Worm (Caenorhabditis elegans) whole organism, early embryonic: ENCODE results near the gene exos-2.

ENCODE experiments used
- B0310.2 ChIP-seq: sonication (generic microtip); optimal IDR thresholded peaks from 2 replicates; lab custom pipeline; 2016; ENCODE audit warnings: mild to moderate bottlenecking, missing genetic modification characterization, missing compliant biosample characterization
- F13C5.2 ChIP-seq: sonication (generic microtip); optimal IDR thresholded peaks from 2 replicates; lab custom pipeline; 2017; ENCODE audit warnings: mild to moderate bottlenecking, missing genetic modification characterization, inconsistent platforms, missing compliant biosample characterization
- aly-1 ChIP-seq: sonication (generic microtip); optimal IDR thresholded peaks from 2 replicates; lab custom pipeline; 2016; ENCODE audit warnings: missing genetic modification characterization, missing compliant biosample characterization
- ama-1 ChIP-seq: fragments of 150-350 bp; optimal IDR thresholded peaks from 2 replicates; lab custom pipeline; 2014
- ceh-13 ChIP-seq: fragments of 200-800 bp; sonication (Bioruptor generic); optimal IDR thresholded peaks from 2 replicates; lab custom pipeline; 2018; ENCODE audit warnings: mild to moderate bottlenecking, missing genetic modification characterization, missing compliant biosample characterization
- ceh-36 ChIP-seq: sonication (generic microtip); optimal IDR thresholded peaks from 2 replicates; lab custom pipeline; 2016; ENCODE audit warnings: missing genetic modification characterization, inconsistent platforms, missing compliant biosample characterization
- ets-7 ChIP-seq: sonication (generic microtip); optimal IDR thresholded peaks from 2 replicates; lab custom pipeline; 2016; ENCODE audit warnings: missing genotype, missing genetic modification characterization, missing compliant biosample characterization
- flt-1 ChIP-seq: fragments of 200-800 bp; sonication (Bioruptor generic); IDR thresholded peaks from 2 replicates; pipeline ENCODE4 v1.3.6; 2022; ENCODE audit warnings: missing genetic modification characterization, missing compliant biosample characterization
- hmbx-1 ChIP-seq: sonication (generic microtip); optimal IDR thresholded peaks from 2 replicates; lab custom pipeline; 2016; ENCODE audit warnings: mild to moderate bottlenecking, missing genetic modification characterization, missing compliant biosample characterization
- hmg-4 ChIP-seq: fragments of 200-800 bp; sonication (Bioruptor generic); optimal IDR thresholded peaks from 2 replicates; lab custom pipeline; 2018; ENCODE audit warnings: mild to moderate bottlenecking, missing genetic modification characterization, missing compliant biosample characterization
- hnd-1 ChIP-seq: sonication (generic microtip); optimal IDR thresholded peaks from 2 replicates; lab custom pipeline; 2016; ENCODE audit warnings: missing genetic modification characterization, missing compliant biosample characterization
- pes-1 ChIP-seq: fragments of 200-800 bp; sonication (Bioruptor generic); IDR thresholded peaks from 2 replicates; pipeline ENCODE4 v1.3.6; 2022; ENCODE audit warnings: missing genetic modification reagents, missing genetic modification characterization, missing compliant biosample characterization
- scrt-1 ChIP-seq: fragments of 200-800 bp; sonication (Bioruptor generic); IDR thresholded peaks from 2 replicates; pipeline ENCODE4 v1.3.6; 2022; ENCODE audit warnings: missing genetic modification characterization, missing compliant biosample characterization
- sea-1 ChIP-seq: fragments of 200-800 bp; sonication (Bioruptor generic); conservative IDR thresholded peaks from 2 replicates; pipeline ENCODE4 v1.3.6; 2022; ENCODE audit warnings: missing genetic modification characterization, missing compliant biosample characterization
- tbx-11 ChIP-seq: fragments of 200-800 bp; sonication (Bioruptor generic); IDR thresholded peaks from 2 replicates; pipeline ENCODE4 v1.3.6; 2022; ENCODE audit warnings: missing genetic modification characterization, missing compliant biosample characterization
- tbx-37 ChIP-seq: fragments of 200-800 bp; sonication (Bioruptor generic); conservative IDR thresholded peaks from 2 replicates; pipeline ENCODE4 v1.3.6; 2022; ENCODE audit warnings: missing genetic modification reagents, missing genetic modification characterization, missing compliant biosample characterization
- tra-4 ChIP-seq: sonication (generic microtip); optimal IDR thresholded peaks from 2 replicates; lab custom pipeline; 2017; ENCODE audit warnings: missing genetic modification characterization, missing compliant biosample characterization

Gene exos-2

ce11 chrIV:6426089-6426715 is 10.9 kb downstream of the exos-2 start, which contains the start of gene acp-6:
TSS of gene acp-6 (minus strand) at chrIV:6426139.
- TF ChIP-seq ceh-13 (GFP tag; lab: Kevin White, UChicago) = no peak
- TF ChIP-seq pes-1 (GFP tag; lab: Robert Waterston, UW) = no peak
- no peak for TF ChIP-seq ama-1 (lab: Kevin White, UChicago)
- TF ChIP-seq ets-7 (tag; lab: Kevin White, UChicago) = no peak
- no peak for TF ChIP-seq sea-1 (GFP tag; lab: Robert Waterston, UW)
- TF ChIP-seq hmbx-1 (tag; lab: Kevin White, UChicago) = no peak
- no peak for TF ChIP-seq ceh-36 (tag; lab: Kevin White, UChicago)
- no peak for TF ChIP-seq scrt-1 (GFP tag; lab: Robert Waterston, UW)
- TF ChIP-seq hnd-1 (tag; lab: Kevin White, UChicago) = no peak
- TF ChIP-seq flt-1 (GFP tag; lab: Robert Waterston, UW) = no peak
- no peak for TF ChIP-seq F13C5.2
- no peak for TF ChIP-seq tra-4
- no peak for TF ChIP-seq tbx-37 (GFP tag; lab: Robert Waterston, UW)
- TF ChIP-seq tbx-11 = no peak
- no peak for TF ChIP-seq aly-1 (tag; lab: Kevin White, UChicago)
- TF ChIP-seq B0310.2 = no peak
- no peak for TF ChIP-seq hmg-4 (GFP tag; lab: Kevin White, UChicago)

- TF ChIP-seq scrt-1 (GFP tag; lab: Robert Waterston, UW) = no peak
- no peak for TF ChIP-seq ceh-36 (tag; lab: Kevin White, UChicago)
- no peak for TF ChIP-seq ceh-13 (GFP tag; lab: Kevin White, UChicago)
- no peak for TF ChIP-seq aly-1 (tag; lab: Kevin White, UChicago)
- TF ChIP-seq ama-1 (lab: Kevin White, UChicago) = no peak
- TF ChIP-seq ets-7 (tag; lab: Kevin White, UChicago) = no peak
- TF ChIP-seq tbx-11 = no peak
- TF ChIP-seq sea-1 (GFP tag; lab: Robert Waterston, UW) = no peak
- no peak for TF ChIP-seq hmg-4 (GFP tag; lab: Kevin White, UChicago)
- TF ChIP-seq hnd-1 (tag; lab: Kevin White, UChicago) = no peak
These were observed 11.9 kb downstream of the exos-2 start for ce11 chrIV:6427223-6427622.

DNA sequence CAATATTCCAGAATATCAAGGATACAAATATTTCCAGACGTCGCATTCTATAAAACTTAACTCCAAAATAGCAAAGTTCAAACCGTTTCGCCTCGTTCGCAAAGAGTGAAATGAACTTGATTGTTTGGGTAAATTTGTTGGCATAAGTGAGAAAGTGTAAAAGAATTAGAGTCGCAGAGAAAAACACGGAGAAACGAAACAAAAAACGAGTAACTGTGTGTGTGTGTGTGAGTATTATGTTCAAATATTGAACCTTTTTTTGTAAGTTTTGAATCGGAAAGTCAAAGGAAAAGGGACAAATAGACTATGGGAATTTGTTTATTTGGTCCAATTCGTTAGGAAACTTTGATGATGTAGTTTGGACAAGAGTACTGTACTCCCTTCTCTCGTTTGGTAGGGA is 16.3 kb downstream of the exos-2 start, which contains the start of gene acp-7:
acp-7 (minus strand) TSS at position 101 of the 400 bp plus-strand sequence.
- no peak for TF ChIP-seq B0310.2

ce11 chrIV:6432375-6432774 is 17.1 kb downstream of the exos-2 start:
- TF ChIP-seq hnd-1 (tag; lab: Kevin White, UChicago) = no peak
- TF ChIP-seq aly-1 (tag; lab: Kevin White, UChicago) = no peak
- no peak for TF ChIP-seq hmbx-1 (tag; lab: Kevin White, UChicago)
- TF ChIP-seq ceh-13 (GFP tag; lab: Kevin White, UChicago) = no peak
- TF ChIP-seq scrt-1 (GFP tag; lab: Robert Waterston, UW) = no peak
- TF ChIP-seq hmg-4 (GFP tag; lab: Kevin White, UChicago) = no peak
- TF ChIP-seq ama-1 (lab: Kevin White, UChicago) = no peak
- TF ChIP-seq pes-1 (GFP tag; lab: Robert Waterston, UW) = no peak
- TF ChIP-seq ceh-36 (tag; lab: Kevin White, UChicago) = no peak
- no peak for TF ChIP-seq flt-1 (GFP tag; lab: Robert Waterston, UW)
- TF ChIP-seq B0310.2 = no peak
- TF ChIP-seq ets-7 (tag; lab: Kevin White, UChicago) = no peak
- TF ChIP-seq sea-1 (GFP tag; lab: Robert Waterston, UW) = no peak

DNA sequence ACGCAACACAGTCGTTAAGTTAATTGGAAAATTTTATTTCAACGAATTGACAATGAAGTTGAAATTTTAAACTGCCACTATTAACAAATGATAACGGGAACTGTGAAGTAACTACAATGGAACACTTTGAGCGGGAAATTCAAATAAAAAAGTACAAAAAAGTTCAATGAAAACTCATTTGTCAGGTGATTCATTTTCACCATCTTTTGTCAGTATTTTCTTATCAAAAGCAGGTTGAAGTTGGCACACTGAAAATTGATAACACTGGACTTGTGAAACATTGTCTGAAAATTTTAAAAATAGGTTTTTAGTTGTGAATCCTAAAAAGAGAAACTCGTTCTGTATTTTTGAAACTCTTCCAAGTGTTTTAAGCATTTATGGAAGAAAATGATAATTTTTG is 18.1 kb downstream of the exos-2 start:
- TF ChIP-seq ama-1 (lab: Kevin White, UChicago) (no peak), hmg-4 (GFP tag; lab: Kevin White, UChicago) (no peak), ceh-13 (GFP tag; lab: Kevin White, UChicago) (no peak)

DNA sequence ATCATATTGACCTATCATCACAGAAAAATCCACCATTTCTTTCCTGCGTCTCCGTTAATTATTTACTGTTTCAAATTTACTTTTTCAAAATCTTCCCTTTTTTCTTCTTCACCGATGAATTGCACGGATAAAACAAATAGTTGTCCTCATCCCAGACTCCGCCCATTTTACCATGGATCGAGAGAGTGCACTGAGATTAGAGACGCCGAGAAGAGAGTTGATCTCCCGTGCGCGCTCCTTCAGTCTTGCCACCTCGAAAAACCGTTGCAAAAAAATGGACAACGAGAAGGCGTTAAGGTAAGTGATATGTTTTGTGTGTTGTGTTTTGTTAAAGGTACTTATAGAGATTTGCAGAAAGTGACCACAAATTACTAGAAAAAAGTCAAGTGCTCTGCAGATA is 22.8 kb downstream of the exos-2 start, which contains the start of gene dlc-5:
dlc-5 (plus strand) TSS at position 154 of the 400 bp plus-strand sequence.
- TF ChIP-seq tra-4 (no peak), tbx-11 (no peak), pes-1 (GFP tag; lab: Robert Waterston, UW) (no peak), flt-1 (GFP tag; lab: Robert Waterston, UW) (no peak), hmbx-1 (tag; lab: Kevin White, UChicago) (no peak), hnd-1 (tag; lab: Kevin White, UChicago) (no peak), B0310.2 (no peak), ets-7 (tag; lab: Kevin White, UChicago) (no peak), ceh-36 (tag; lab: Kevin White, UChicago) (no peak), tbx-37 (GFP tag; lab: Robert Waterston, UW) (no peak), ceh-13 (GFP tag; lab: Kevin White, UChicago) (no peak), sea-1 (GFP tag; lab: Robert Waterston, UW) (no peak), scrt-1 (GFP tag; lab: Robert Waterston, UW) (no peak), aly-1 (tag; lab: Kevin White, UChicago) (no peak)

ce11 chrIV:6441601-6442000 is 26.3 kb downstream of the exos-2 start, which contains the start of gene Y73B6BL.31:
TSS of gene Y73B6BL.31 (plus strand) at chrIV:6441901.
- no peak for TF ChIP-seq tra-4
